Fruit fly (Drosophila melanogaster) whole organism, embryonic: ENCODE results near the gene Jhbp7.

Experiments used
- Atf6 ChIP-seq: fragments of 200-800 bp; sonication (Bioruptor generic); IDR thresholded peaks from 2 replicates; pipeline ENCODE4 v1.3.6; 2022; ENCODE audit warnings: missing biosample characterization, missing genetic modification characterization
- CG10274 ChIP-seq: fragments of 200-800 bp; sonication (Bioruptor generic); optimal IDR thresholded peaks from 3 replicates; lab custom pipeline; 2017; ENCODE audit warnings: missing biosample characterization, mild to moderate bottlenecking, missing genetic modification characterization
- CG12155 ChIP-seq: fragments of 200-800 bp; sonication (Bioruptor generic); optimal IDR thresholded peaks from 3 replicates; lab custom pipeline; 2016; ENCODE audit warnings: missing biosample characterization, missing genetic modification characterization
- CG12769 ChIP-seq: fragments of 200-800 bp; sonication (Bioruptor generic); optimal IDR thresholded peaks from 2 replicates; lab custom pipeline; 2019; ENCODE audit warnings: missing biosample characterization, mild to moderate bottlenecking, missing genetic modification characterization, moderate library complexity
- CG13894 ChIP-seq: fragments of 200-800 bp; sonication (Bioruptor generic); optimal IDR thresholded peaks from 3 replicates; lab custom pipeline; 2018; ENCODE audit warnings: missing biosample characterization, mild to moderate bottlenecking, missing genetic modification characterization, moderate library complexity
- CG16813 ChIP-seq: fragments of 200-800 bp; sonication (Bioruptor generic); IDR thresholded peaks from 3 replicates; pipeline ENCODE4 v1.3.6; 2022; ENCODE audit warnings: missing biosample characterization, missing genetic modification characterization; ENCODE audit not compliant: partially characterized antibody
- CG17568 ChIP-seq: fragments of 200-800 bp; sonication (Bioruptor generic); optimal IDR thresholded peaks from 2 replicates; lab custom pipeline; 2018; ENCODE audit warnings: missing biosample characterization, mild to moderate bottlenecking, missing genetic modification characterization, moderate library complexity
- Dll ChIP-seq: fragments of 200-800 bp; sonication (Bioruptor generic); IDR thresholded peaks from 4 replicates; pipeline ENCODE4 v1.3.6; 2022; ENCODE audit warnings: missing biosample characterization, missing genetic modification characterization; ENCODE audit not compliant: partially characterized antibody
- Drgx ChIP-seq: fragments of 200-800 bp; sonication (Bioruptor generic); IDR thresholded peaks from 2 replicates; pipeline ENCODE4 v1.3.6; 2022; ENCODE audit warnings: missing biosample characterization, missing genetic modification characterization
- Eip74EF ChIP-seq, 2 experiments: fragments of 200-800 bp in 1 of 2; fragments of >200 bp in 1 of 2; sonication (Bioruptor generic) in 1 of 2; optimal IDR thresholded peaks; 2 replicates each; lab custom pipeline; 2017 to 2019; ENCODE audit warnings: missing biosample characterization in 2 of 2, missing genetic modification characterization in 2 of 2, mild to moderate bottlenecking in 1 of 2, moderate library complexity in 1 of 2
- Hmr ChIP-seq: fragments of 200-800 bp; sonication (Bioruptor generic); optimal IDR thresholded peaks from 3 replicates; lab custom pipeline; 2017; ENCODE audit warnings: mild to moderate bottlenecking, missing biosample characterization, missing genetic modification reagents, missing genetic modification characterization
- Med ChIP-seq: fragments of 200-800 bp; sonication (Bioruptor generic); peaks from one replicate; lab custom pipeline; 2016; ENCODE audit warnings: missing biosample characterization, missing genetic modification characterization, mild to moderate bottlenecking, inconsistent platforms, moderate library complexity
- Oli ChIP-seq: fragments of 200-800 bp; sonication (Bioruptor generic); optimal IDR thresholded peaks from 2 replicates; lab custom pipeline; 2018; ENCODE audit warnings: missing biosample characterization, mild to moderate bottlenecking, missing genetic modification characterization, moderate library complexity
- Ssrp ChIP-seq: fragments of 200-800 bp; sonication (Bioruptor generic); optimal IDR thresholded peaks from 2 replicates; lab custom pipeline; 2018; ENCODE audit warnings: missing biosample characterization, mild to moderate bottlenecking, missing genetic modification characterization, moderate library complexity
- abd-A ChIP-seq: fragments of 200-800 bp; sonication (Bioruptor generic); optimal IDR thresholded peaks from 3 replicates; lab custom pipeline; 2019; ENCODE audit warnings: missing biosample characterization, mild to moderate bottlenecking, missing genetic modification characterization, moderate library complexity
- ap ChIP-seq: fragments of 200-800 bp; sonication (Bioruptor generic); IDR thresholded peaks from 2 replicates; pipeline ENCODE4 v1.3.6; 2022; ENCODE audit warnings: missing biosample characterization, missing genetic modification characterization
- ase ChIP-seq: fragments of 200-800 bp; sonication (Bioruptor generic); IDR thresholded peaks from 3 replicates; pipeline ENCODE4 v1.3.6; 2022; ENCODE audit warnings: missing biosample characterization, missing genetic modification characterization
- chinmo ChIP-seq: fragments of 200-800 bp; sonication (Bioruptor generic); IDR thresholded peaks from 4 replicates; pipeline ENCODE4 v1.3.6; 2022; ENCODE audit warnings: missing biosample characterization, missing genetic modification characterization; ENCODE audit not compliant: partially characterized antibody
- chm ChIP-seq: fragments of 200-800 bp; sonication (Bioruptor generic); IDR thresholded peaks from 2 replicates; pipeline ENCODE4 v1.3.6; 2022; ENCODE audit warnings: missing biosample characterization, missing genetic modification characterization
- cwo ChIP-seq: fragments of 200-800 bp; sonication (Bioruptor generic); optimal IDR thresholded peaks from 3 replicates; lab custom pipeline; 2017; ENCODE audit warnings: missing biosample characterization, missing genetic modification characterization, mild to moderate bottlenecking, moderate library complexity, missing genetic modification reagents
- disco-r ChIP-seq: fragments of 200-800 bp; sonication (Bioruptor generic); optimal IDR thresholded peaks from 2 replicates; lab custom pipeline; 2016; ENCODE audit warnings: missing biosample characterization, missing genetic modification characterization
- hbn ChIP-seq: fragments of 200-800 bp; sonication (Bioruptor generic); IDR thresholded peaks from 2 replicates; pipeline ENCODE4 v1.3.6; 2022; ENCODE audit warnings: missing biosample characterization, missing genetic modification characterization; ENCODE audit not compliant: partially characterized antibody
- kni ChIP-seq: fragments of 200-800 bp; sonication (Bioruptor generic); optimal IDR thresholded peaks from 3 replicates; lab custom pipeline; 2017; ENCODE audit warnings: mild to moderate bottlenecking, missing biosample characterization, missing genetic modification reagents, missing genetic modification characterization
- mirr ChIP-seq: fragments of 200-800 bp; sonication (Bioruptor generic); optimal IDR thresholded peaks from 3 replicates; lab custom pipeline; 2018; ENCODE audit warnings: missing biosample characterization, mild to moderate bottlenecking, missing genetic modification characterization
- nom ChIP-seq: fragments of 200-800 bp; sonication (Bioruptor generic); optimal IDR thresholded peaks from 2 replicates; lab custom pipeline; 2017; ENCODE audit warnings: missing biosample characterization, missing genetic modification characterization, mild to moderate bottlenecking, moderate library complexity, missing genetic modification reagents
- phol ChIP-seq: fragments of 200-800 bp; sonication (Bioruptor generic); optimal IDR thresholded peaks from 3 replicates; lab custom pipeline; 2018; ENCODE audit warnings: missing biosample characterization, mild to moderate bottlenecking, missing genetic modification characterization, moderate library complexity
- repo ChIP-seq: fragments of 200-800 bp; sonication (Bioruptor generic); optimal IDR thresholded peaks from 2 replicates; lab custom pipeline; 2016; ENCODE audit warnings: missing biosample characterization, missing genetic modification characterization
- row ChIP-seq: fragments of 200-800 bp; sonication (Bioruptor generic); IDR thresholded peaks from 3 replicates; pipeline ENCODE4 v1.3.6; 2022; ENCODE audit warnings: missing biosample characterization, missing genetic modification characterization
- sd ChIP-seq: fragments of 200-800 bp; sonication (Bioruptor generic); optimal IDR thresholded peaks from 3 replicates; lab custom pipeline; 2018; ENCODE audit warnings: missing biosample characterization, mild to moderate bottlenecking, missing genetic modification characterization, moderate library complexity
- sens-2 ChIP-seq: fragments of 200-800 bp; sonication (Bioruptor generic); IDR thresholded peaks from 2 replicates; pipeline ENCODE4 v1.3.6; 2022; ENCODE audit warnings: missing biosample characterization, missing genetic modification characterization
- sug ChIP-seq: fragments of 200-800 bp; optimal IDR thresholded peaks from 2 replicates; lab custom pipeline; 2019; ENCODE audit warnings: missing biosample characterization, mild to moderate bottlenecking, missing genetic modification characterization, moderate library complexity
- tgo ChIP-seq: fragments of 200-800 bp; sonication (Bioruptor generic); IDR thresholded peaks from 3 replicates; pipeline ENCODE4 v1.3.6; 2022; ENCODE audit warnings: missing biosample characterization, missing genetic modification characterization
- vvl ChIP-seq: fragments of 200-800 bp; sonication (Bioruptor generic); IDR thresholded peaks from 2 replicates; pipeline ENCODE4 v1.3.6; 2022; ENCODE audit warnings: missing biosample characterization, missing genetic modification characterization
- z ChIP-seq: fragments of 200-800 bp; sonication (Bioruptor generic); IDR thresholded peaks from 3 replicates; pipeline ENCODE4 v1.3.6; 2022; ENCODE audit warnings: missing biosample characterization, missing genetic modification characterization
- zen ChIP-seq: fragments of 200-800 bp; sonication (Bioruptor generic); optimal IDR thresholded peaks from 3 replicates; lab custom pipeline; 2018; ENCODE audit warnings: missing biosample characterization, mild to moderate bottlenecking, missing genetic modification characterization, moderate library complexity
- zfh2 ChIP-seq: fragments of 200-800 bp; sonication (Bioruptor generic); optimal IDR thresholded peaks from 2 replicates; lab custom pipeline; 2016; ENCODE audit warnings: missing biosample characterization, missing genetic modification characterization

Jhbp7 gene

dm6 chr3R:25235362-25235761 lies 2.1 kb upstream of the Jhbp7 start, which contains the start of gene Sil1 (continued):
- TF ChIP-seq row (GFP tag; lab: Robert Waterston, UW): 0 out of 3 replicates have a peak, but pooled peaks have one; percentile 5
- TF ChIP-seq CG17568 (GFP tag; lab: Kevin White, UChicago): no peak
- TF ChIP-seq Drgx (GFP tag; lab: Robert Waterston, UW): no peak
- no peak for TF ChIP-seq ase (GFP tag; lab: Robert Waterston, UW)
- no peak for TF ChIP-seq Ssrp
- no peak for TF ChIP-seq z (GFP tag; lab: Robert Waterston, UW)
- no peak for TF ChIP-seq ap (GFP tag; lab: Robert Waterston, UW)
- TF ChIP-seq CG12155: no peak
- TF ChIP-seq Eip74EF (GFP tag; optimal IDR thresholded peaks at IDR 0.05; lab: Kevin White, UChicago): no peak
- TF ChIP-seq zen (tag; lab: Kevin White, UChicago): no peak
- no peak for TF ChIP-seq hbn (GFP tag; lab: Robert Waterston, UW)
- no peak for TF ChIP-seq repo (GFP tag; lab: Kevin White, UChicago)
- TF ChIP-seq tgo (GFP tag; lab: Robert Waterston, UW): no peak
- TF ChIP-seq Oli: no peak
- TF ChIP-seq Hmr (GFP tag; lab: Kevin White, UChicago): no peak
- no peak for TF ChIP-seq Dll
- no peak for TF ChIP-seq chm (GFP tag; lab: Robert Waterston, UW)
- no peak for TF ChIP-seq CG16813 (GFP tag; lab: Robert Waterston, UW)
- TF ChIP-seq kni (GFP tag; lab: Kevin White, UChicago): no peak
- no peak for TF ChIP-seq disco-r

- TF ChIP-seq vvl (peak; percentile 36; the same call in 1 of the 2 replicates), cwo (peak; percentile 52), CG12769 (tag; lab: Kevin White, UChicago) (peak; percentile 30), sug (tag; lab: Kevin White, UChicago) (peak; percentile 3), Med (peak; percentile 65), CG10274 (GFP tag; lab: Kevin White, UChicago) (no peak), zfh2 (GFP tag; lab: Kevin White, UChicago) (no peak), phol (tag; lab: Kevin White, UChicago) (no peak), CG13894 (tag; lab: Kevin White, UChicago) (peak; percentile 4), sens-2 (no peak), mirr (GFP tag; lab: Kevin White, UChicago) (peak; percentile 43), abd-A (tag; lab: Kevin White, UChicago) (peak; percentile 62), sd (tag; lab: Kevin White, UChicago) (peak; percentile 89)
Measured at dm6 chr3R:25236121-25236520, 1.3 kb upstream of the Jhbp7 start.

dm6 chr3R:25238771-25239700 lies 1.6 kb downstream of the Jhbp7 start:
- TF ChIP-seq sug (tag; lab: Kevin White, UChicago): peak; percentile 84
- no peak for TF ChIP-seq CG13894 (tag; lab: Kevin White, UChicago)
- no peak for TF ChIP-seq disco-r
- TF ChIP-seq chinmo (GFP tag; lab: Robert Waterston, UW): 0 out of 4 replicates have a peak, but pooled peaks have one; percentile 44
- TF ChIP-seq cwo: peak; percentile 64
- TF ChIP-seq Atf6 (GFP tag; lab: Robert Waterston, UW): 0 out of 2 replicates have a peak, but pooled peaks have one; percentile 11
- TF ChIP-seq Eip74EF (GFP tag; optimal IDR thresholded peaks at IDR 0.05; lab: Kevin White, UChicago): peak in 1 of 2 experiments; percentile 10
- TF ChIP-seq nom: peak; percentile 46
